Worm (Caenorhabditis elegans): ENCODE data around the gene pud-3.

- TF ChIP-seq him-1 (tag; optimal IDR thresholded peaks at IDR 0.05) (no peak), dao-5 (tag; optimal IDR thresholded peaks at IDR 0.05) (no peak), W03F9.2 (tag; optimal IDR thresholded peaks at IDR 0.05) (no peak)
Measured at ce11 chrV:2303775-2304174, 21.2 kb downstream of the pud-3 start, which contains the start of gene irld-15.
